Worm (Caenorhabditis elegans) whole organism, L4 larva: Measurements from ENCODE around the gene pfk-1.2.
A peak's percentile ranks its signal among the peaks of the same experiment; 100 is the strongest.

Source experiments
- F37D6.2 ChIP-seq: sonication (generic microtip); optimal IDR thresholded peaks from 2 replicates; lab custom pipeline; 2016; ENCODE audit warnings: mild to moderate bottlenecking, missing genetic modification characterization, missing compliant biosample characterization
- F44E2.7 ChIP-seq: fragments of 200-800 bp; sonication (Bioruptor generic); IDR thresholded peaks from 2 replicates; pipeline ENCODE4 v2.1.2; 2022; ENCODE audit warnings: missing genetic modification characterization, missing compliant biosample characterization
- ZK546.5 ChIP-seq, 2 experiments: sonication (generic microtip); optimal IDR thresholded peaks; 2 replicates each; lab custom pipeline; 2017; ENCODE audit warnings: missing biosample characterization in 2 of 2, missing genetic modification characterization in 2 of 2
- aha-1 ChIP-seq: fragments of 150-350 bp; peaks from one replicate; lab custom pipeline; 2014; ENCODE audit warnings: missing biosample characterization, missing genetic modification characterization
- arid-1 ChIP-seq: fragments of 200-800 bp; sonication (Bioruptor generic); conservative IDR thresholded peaks from 2 replicates; pipeline ENCODE4 v1.3.6; 2022; ENCODE audit warnings: missing genetic modification reagents, missing genetic modification characterization, missing compliant biosample characterization
- ceh-20 ChIP-seq: fragments of 200-800 bp; sonication (Bioruptor generic); IDR thresholded peaks from 2 replicates; pipeline ENCODE4 v1.3.6; 2022; ENCODE audit warnings: missing genetic modification reagents, missing genetic modification characterization, missing compliant biosample characterization
- ces-1 ChIP-seq: fragments of 150-350 bp; sonication (generic microtip); optimal IDR thresholded peaks from 4 replicates; lab custom pipeline; 2014; ENCODE audit warnings: missing biosample characterization, missing genetic modification reagents, missing genetic modification characterization
- ctbp-1 ChIP-seq: fragments of 200-800 bp; sonication (Bioruptor generic); IDR thresholded peaks from 2 replicates; pipeline ENCODE4 v1.3.6; 2022; ENCODE audit warnings: missing genetic modification reagents, missing genetic modification characterization, missing compliant biosample characterization
- daf-12 ChIP-seq: fragments of 150-350 bp; optimal IDR thresholded peaks from 2 replicates; lab custom pipeline; 2014; ENCODE audit warnings: missing biosample characterization, missing genetic modification reagents, missing genetic modification characterization
- daf-16 ChIP-seq, 3 experiments: sonication (generic microtip); optimal IDR thresholded peaks; 2 replicates each; lab custom pipeline; 2016 to 2017; ENCODE audit warnings: missing genetic modification characterization in 3 of 3, missing genetic modification reagents in 3 of 3, mild to moderate bottlenecking in 2 of 3, missing compliant biosample characterization in 2 of 3, missing biosample characterization in 1 of 3, moderate library complexity in 1 of 3
- daf-19 ChIP-seq: fragments of 200-800 bp; sonication (Bioruptor generic); conservative IDR thresholded peaks from 2 replicates; pipeline ENCODE4 v1.3.6; 2022; ENCODE audit warnings: missing genetic modification characterization, missing compliant biosample characterization
- dmd-6 ChIP-seq: fragments of 200-800 bp; sonication (Bioruptor generic); IDR thresholded peaks from 2 replicates; pipeline ENCODE4 v1.3.6; 2022; ENCODE audit warnings: missing genetic modification reagents, missing genetic modification characterization, missing compliant biosample characterization
- dve-1 ChIP-seq: sonication (generic microtip); optimal IDR thresholded peaks from 2 replicates; lab custom pipeline; 2017; ENCODE audit warnings: antibody characterized with exemption, mild to moderate bottlenecking, missing genetic modification characterization, missing compliant biosample characterization; ENCODE audit not compliant: insufficient read depth
- egl-43 ChIP-seq: fragments of 200-800 bp; sonication (Bioruptor generic); IDR thresholded peaks from 2 replicates; pipeline ENCODE4 v1.3.6; 2022; ENCODE audit warnings: missing genetic modification reagents, missing genetic modification characterization, missing compliant biosample characterization
- fkh-10 ChIP-seq: fragments of 150-350 bp; optimal IDR thresholded peaks from 2 replicates; lab custom pipeline; 2014; ENCODE audit warnings: missing biosample characterization, missing genetic modification reagents, missing genetic modification characterization
- hif-1 ChIP-seq, 2 experiments: sonication (generic microtip); optimal IDR thresholded peaks; 2 replicates each; lab custom pipeline; 2016 to 2017; ENCODE audit warnings: missing compliant biosample characterization in 2 of 2, missing genetic modification characterization in 2 of 2, missing genetic modification reagents in 2 of 2, missing genotype in 2 of 2, mild to moderate bottlenecking in 1 of 2
- hlh-11 ChIP-seq: fragments of 200-800 bp; sonication (Bioruptor generic); optimal IDR thresholded peaks from 2 replicates; lab custom pipeline; 2018; ENCODE audit warnings: mild to moderate bottlenecking, missing genetic modification characterization, missing compliant biosample characterization
- hlh-30 ChIP-seq: sonication (generic microtip); optimal IDR thresholded peaks from 2 replicates; lab custom pipeline; 2017; ENCODE audit warnings: antibody characterized with exemption, mild to moderate bottlenecking, missing genetic modification characterization, missing compliant biosample characterization; ENCODE audit not compliant: insufficient read depth
- hmg-1.1 ChIP-seq: fragments of 200-800 bp; sonication (Bioruptor generic); IDR thresholded peaks from 2 replicates; pipeline ENCODE4 v1.3.6; 2022; ENCODE audit warnings: missing genetic modification reagents, missing genetic modification characterization, missing compliant biosample characterization
- lim-7 ChIP-seq: fragments of 200-800 bp; sonication (Bioruptor generic); IDR thresholded peaks from 2 replicates; pipeline ENCODE4 v1.3.6; 2022; ENCODE audit warnings: missing genetic modification characterization, missing compliant biosample characterization
- lsy-2 ChIP-seq, 2 experiments: fragments of 150-350 bp in 1 of 2; sonication (generic microtip) in 1 of 2; optimal IDR thresholded peaks; 2 replicates each; lab custom pipeline; 2014 to 2017; ENCODE audit warnings: missing biosample characterization in 2 of 2, missing genetic modification characterization in 2 of 2
- mdl-1 ChIP-seq, 2 experiments: fragments of 150-350 bp in 1 of 2; sonication (generic microtip) in 1 of 2; optimal IDR thresholded peaks; 2 replicates each; lab custom pipeline; 2014 to 2017; ENCODE audit warnings: missing biosample characterization in 2 of 2, missing genetic modification characterization in 2 of 2
- mep-1 ChIP-seq: fragments of 150-350 bp; sonication (generic microtip); optimal IDR thresholded peaks from 3 replicates; lab custom pipeline; 2014; ENCODE audit warnings: missing biosample characterization, missing genetic modification characterization
- mes-2 ChIP-seq: sonication (generic microtip); optimal IDR thresholded peaks from 2 replicates; lab custom pipeline; 2016; ENCODE audit warnings: missing genotype, mild to moderate bottlenecking, missing genetic modification characterization, missing compliant biosample characterization; ENCODE audit not compliant: poor library complexity, severe bottlenecking
- mxl-2 ChIP-seq: fragments of 200-800 bp; sonication (Bioruptor generic); conservative IDR thresholded peaks from 2 replicates; pipeline ENCODE4 v1.3.6; 2022; ENCODE audit warnings: missing genetic modification reagents, missing genetic modification characterization, missing compliant biosample characterization
- mxl-3 ChIP-seq: fragments of 200-800 bp; sonication (Bioruptor generic); optimal IDR thresholded peaks from 2 replicates; lab custom pipeline; 2018; ENCODE audit warnings: mild to moderate bottlenecking, missing genetic modification characterization, missing compliant biosample characterization
- nhr-102 ChIP-seq: sonication (generic microtip); optimal IDR thresholded peaks from 2 replicates; lab custom pipeline; 2016; ENCODE audit warnings: mild to moderate bottlenecking, missing genetic modification characterization, moderate library complexity, missing compliant biosample characterization
- nhr-48 ChIP-seq: sonication (generic microtip); optimal IDR thresholded peaks from 2 replicates; lab custom pipeline; 2016; ENCODE audit warnings: mild to moderate bottlenecking, missing genetic modification characterization, missing compliant biosample characterization
- nhr-76 ChIP-seq: fragments of 150-350 bp; optimal IDR thresholded peaks from 2 replicates; lab custom pipeline; 2014; ENCODE audit warnings: missing biosample characterization, missing genetic modification characterization
- nhr-77 ChIP-seq: fragments of 150-350 bp; optimal IDR thresholded peaks from 2 replicates; lab custom pipeline; 2014; ENCODE audit warnings: missing biosample characterization, missing genetic modification characterization
- rbr-2 ChIP-seq: sonication (generic microtip); optimal IDR thresholded peaks from 2 replicates; lab custom pipeline; 2016; ENCODE audit warnings: missing genotype, missing genetic modification characterization, missing compliant biosample characterization
- tag-97 ChIP-seq: fragments of 200-800 bp; sonication (Bioruptor generic); IDR thresholded peaks from 2 replicates; pipeline ENCODE4 v1.3.6; 2022; ENCODE audit warnings: missing genetic modification characterization, missing compliant biosample characterization
- unc-62 ChIP-seq, 3 experiments: fragments of 150-350 bp in 1 of 3; sonication (generic microtip); optimal IDR thresholded peaks in 2 of 3; peaks in 1 of 3; 1 replicate in 1 of 3; 2 replicates in 2 of 3; lab custom pipeline; 2014 to 2017; ENCODE audit warnings: missing biosample characterization in 3 of 3, missing genetic modification characterization in 3 of 3, missing genetic modification reagents in 3 of 3, missing genotype in 1 of 3
- vab-7 ChIP-seq: fragments of 200-800 bp; sonication (Bioruptor generic); IDR thresholded peaks from 2 replicates; pipeline ENCODE4 v1.3.6; 2022; ENCODE audit warnings: missing genetic modification reagents, missing genetic modification characterization, missing compliant biosample characterization
- zag-1 ChIP-seq: fragments of 150-350 bp; optimal IDR thresholded peaks from 2 replicates; lab custom pipeline; 2014; ENCODE audit warnings: missing biosample characterization, missing genetic modification characterization
- zip-11 ChIP-seq: fragments of 200-800 bp; sonication (Bioruptor generic); IDR thresholded peaks from 2 replicates; pipeline ENCODE4 v1.3.6; 2022; ENCODE audit warnings: missing genetic modification characterization, missing compliant biosample characterization
- ztf-7 ChIP-seq: fragments of 150-350 bp; optimal IDR thresholded peaks from 2 replicates; lab custom pipeline; 2014; ENCODE audit warnings: missing biosample characterization, missing genetic modification characterization

The pfk-1.2 gene

ce11 chrV:9550313-9550712 lies 18.7 kb downstream of the pfk-1.2 start, which contains the start of gene ehbp-1:
ehbp-1 (plus strand) TSS chrV:9550644.
- TF ChIP-seq zip-11 (GFP tag; lab: Robert Waterston, UW), result no peak
- TF ChIP-seq ces-1 (GFP tag; lab: Kevin White, UChicago), result peak; percentile 26
- peak; percentile 21 for TF ChIP-seq mxl-3 (GFP tag; lab: Kevin White, UChicago)
- no peak for TF ChIP-seq daf-12 (tag; lab: Kevin White, UChicago)
- TF ChIP-seq ctbp-1 (GFP tag; lab: Robert Waterston, UW), result 0 out of 2 replicates have a peak, but pooled peaks have one; percentile 33
- no peak for TF ChIP-seq tag-97 (GFP tag; lab: Robert Waterston, UW)

- no peak for TF ChIP-seq arid-1 (GFP tag; lab: Robert Waterston, UW)
- no peak for TF ChIP-seq daf-16 (GFP tag; optimal IDR thresholded peaks at IDR 0.05; lab: Kevin White, UChicago)
- no peak for TF ChIP-seq daf-16 (tag; optimal IDR thresholded peaks at IDR 0.05; lab: Kevin White, UChicago)
- no peak for TF ChIP-seq zag-1
- no peak for TF ChIP-seq F44E2.7
- TF ChIP-seq unc-62 (GFP tag; optimal IDR thresholded peaks at IDR 0.05 in 1 of 2; lab: Kevin White, UChicago), result peak in 1 of 2 experiments; percentile 94
- no peak for TF ChIP-seq unc-62 (tag; optimal IDR thresholded peaks at IDR 0.05; lab: Kevin White, UChicago)
- no peak for TF ChIP-seq nhr-77 (tag; lab: Kevin White, UChicago)
These were observed 25.1 kb downstream of the pfk-1.2 start for ce11 chrV:9556668-9557067.

ce11 chrV:9561624-9562179 lies 30.1 kb downstream of the pfk-1.2 start, which contains the start of gene rgef-1:
rgef-1 (minus strand) TSS chrV:9561674.
- TF ChIP-seq daf-19 (GFP tag; lab: Robert Waterston, UW), result no peak
- TF ChIP-seq vab-7 (GFP tag; lab: Robert Waterston, UW), result no peak
- TF ChIP-seq aha-1 (tag; lab: Kevin White, UChicago), result no peak
- peak; percentile 91 for TF ChIP-seq ctbp-1 (GFP tag; lab: Robert Waterston, UW)
- TF ChIP-seq hlh-30 (tag; lab: Kevin White, UChicago), result peak; percentile 56
- no peak for TF ChIP-seq daf-12 (tag; lab: Kevin White, UChicago)
- no peak for TF ChIP-seq ZK546.5 (tag; optimal IDR thresholded peaks at IDR 0.05; lab: Kevin White, UChicago)
- TF ChIP-seq nhr-76, result no peak
- TF ChIP-seq mes-2 (tag; lab: Kevin White, UChicago), result peak; percentile 10
- TF ChIP-seq nhr-102, result no peak
- no peak for TF ChIP-seq mxl-2 (GFP tag; lab: Robert Waterston, UW)
- 0 out of 2 replicates have a peak, but pooled peaks have one; percentile 14 for TF ChIP-seq dmd-6 (GFP tag; lab: Robert Waterston, UW)
- TF ChIP-seq dve-1 (tag; lab: Kevin White, UChicago), result no peak
- peak; percentile 75 for TF ChIP-seq F37D6.2 (tag; lab: Kevin White, UChicago)
- peak; percentile 87 for TF ChIP-seq rbr-2 (tag; lab: Kevin White, UChicago)
- peak; percentile 90 for TF ChIP-seq fkh-10
- TF ChIP-seq egl-43 (GFP tag; lab: Robert Waterston, UW), result peak; percentile 81
- peak; percentile 58 for TF ChIP-seq mep-1 (tag; lab: Kevin White, UChicago)
- TF ChIP-seq nhr-48, result peak; percentile 13
- peak; percentile 41 to 69 for TF ChIP-seq lsy-2 (tag; optimal IDR thresholded peaks at IDR 0.05; lab: Kevin White, UChicago)
- peak in 1 of 2 experiments; percentile 84 for TF ChIP-seq mdl-1 (tag; optimal IDR thresholded peaks at IDR 0.05; lab: Kevin White, UChicago)
- no peak for TF ChIP-seq lim-7 (GFP tag; lab: Robert Waterston, UW)
- peak in 1 of 2 experiments; percentile 33 for TF ChIP-seq hif-1 (tag; optimal IDR thresholded peaks at IDR 0.05; lab: Kevin White, UChicago)
- peak in 1 of 2 experiments; percentile 81 for TF ChIP-seq unc-62 (GFP tag; optimal IDR thresholded peaks at IDR 0.05 in 1 of 2; lab: Kevin White, UChicago)
- no peak for TF ChIP-seq unc-62 (tag; optimal IDR thresholded peaks at IDR 0.05; lab: Kevin White, UChicago)
- TF ChIP-seq ztf-7 (tag; lab: Kevin White, UChicago), result no peak
- TF ChIP-seq hmg-1.1 (GFP tag; lab: Robert Waterston, UW), result peak; percentile 61
- TF ChIP-seq ceh-20, result 0 out of 2 replicates have a peak, but pooled peaks have one; percentile 22
- no peak for TF ChIP-seq hlh-11
